Worm (Caenorhabditis elegans): ENCODE measurements around the gene spp-4.

Gene spp-4

ce11 chrX:7326967-7327651 is 8.6 kb upstream of the spp-4 start, which contains the start of gene sng-1 (continued):
- TF ChIP-seq dpl-1 (GFP tag; optimal IDR thresholded peaks at IDR 0.05) (no peak), pqm-1 (tag; optimal IDR thresholded peaks at IDR 0.05) (no peak), ZK337.2 (GFP tag; IDR thresholded peaks at IDR 0.05) (no peak), lin-15B (tag; optimal IDR thresholded peaks at IDR 0.05) (no peak), mxl-3 (GFP tag; optimal IDR thresholded peaks at IDR 0.05) (no peak), egl-43 (GFP tag; IDR thresholded peaks at IDR 0.05) (no peak), mes-2 (tag; optimal IDR thresholded peaks at IDR 0.05; ENCODE audit: poor library complexity, severe bottlenecking) (no peak), lin-1 (GFP tag; IDR thresholded peaks at IDR 0.05) (no peak), hmg-1.1 (GFP tag; IDR thresholded peaks at IDR 0.05) (peak; percentile 40; the same call in 1 of the 2 replicates), unc-62 (GFP tag; optimal IDR thresholded peaks at IDR 0.05 in 1 of 2) (peak in 1 of 2 experiments; percentile 85), unc-62 (tag; optimal IDR thresholded peaks at IDR 0.05) (no peak), hlh-30 (tag; optimal IDR thresholded peaks at IDR 0.05; ENCODE audit: insufficient read depth) (no peak), madf-5 (GFP tag; IDR thresholded peaks at IDR 0.05) (no peak), nhr-10 (tag; optimal IDR thresholded peaks at IDR 0.05) (no peak), mxl-2 (GFP tag; conservative IDR thresholded peaks at IDR 0.05) (no peak), mdl-1 (tag; optimal IDR thresholded peaks at IDR 0.05) (no peak), dmd-8 (GFP tag; IDR thresholded peaks at IDR 0.05) (no peak), zag-1 (tag; optimal IDR thresholded peaks at IDR 0.05) (no peak), T26A8.4 (GFP tag; IDR thresholded peaks at IDR 0.05) (no peak), F49E8.2 (tag; optimal IDR thresholded peaks at IDR 0.05; ENCODE audit: borderline replicate concordance) (no peak), nhr-237 (tag; optimal IDR thresholded peaks at IDR 0.05) (no peak), saeg-2 (GFP tag; IDR thresholded peaks at IDR 0.05) (no peak), aha-1 (tag) (peak; percentile 89), F10B5.3 (tag; optimal IDR thresholded peaks at IDR 0.05) (no peak), fkh-10 (GFP tag; optimal IDR thresholded peaks at IDR 0.05) (peak; percentile 3), pha-4 (GFP tag; IDR thresholded peaks at IDR 0.05) (no peak), pha-4 (tag; optimal IDR thresholded peaks at IDR 0.05) (no peak), hif-1 (tag; optimal IDR thresholded peaks at IDR 0.05) (no peak), nhr-76 (tag; optimal IDR thresholded peaks at IDR 0.05) (no peak), gei-8 (GFP tag; optimal IDR thresholded peaks at IDR 0.05) (no peak), skn-1 (tag; optimal IDR thresholded peaks at IDR 0.05) (no peak), jun-1 (tag; optimal IDR thresholded peaks at IDR 0.05) (no peak), lin-29 (GFP tag; IDR thresholded peaks at IDR 0.05) (no peak), fos-1 (tag; optimal IDR thresholded peaks at IDR 0.05) (no peak), tra-1 (GFP tag; IDR thresholded peaks at IDR 0.05) (no peak), egl-27 (tag; optimal IDR thresholded peaks at IDR 0.05) (no peak)

- TF ChIP-seq R02D3.7 (tag; optimal IDR thresholded peaks at IDR 0.05) (no peak), nhr-111 (GFP tag; optimal IDR thresholded peaks at IDR 0.05) (peak; percentile 72), daf-8 (GFP tag; IDR thresholded peaks at IDR 0.05) (peak; percentile 81; the same call in 1 of the 2 replicates), dmd-6 (GFP tag; IDR thresholded peaks at IDR 0.05) (peak; percentile 68), tag-97 (GFP tag; IDR thresholded peaks at IDR 0.05) (no peak), mes-2 (tag; optimal IDR thresholded peaks at IDR 0.05; ENCODE audit: poor library complexity, severe bottlenecking) (peak; percentile 42), aly-2 (tag; optimal IDR thresholded peaks at IDR 0.05) (no peak), daf-19 (GFP tag; conservative IDR thresholded peaks at IDR 0.05) (peak; percentile 87), dmd-8 (GFP tag; IDR thresholded peaks at IDR 0.05) (peak; percentile 87), snpc-1.2 (GFP tag; IDR thresholded peaks at IDR 0.05) (peak; percentile 86), set-16 (GFP tag; IDR thresholded peaks at IDR 0.05) (no peak), dmd-9 (GFP tag; IDR thresholded peaks at IDR 0.05) (no peak), saeg-2 (GFP tag; IDR thresholded peaks at IDR 0.05) (0 out of 2 replicates have a peak, but pooled peaks have one; percentile 27), F37D6.2 (tag; optimal IDR thresholded peaks at IDR 0.05) (no peak), cey-2 (tag; optimal IDR thresholded peaks at IDR 0.05; ENCODE audit: borderline replicate concordance, insufficient read depth) (no peak), Y75B8A.6 (GFP tag; IDR thresholded peaks at IDR 0.05) (0 out of 2 replicates have a peak, but pooled peaks have one; percentile 58), nhr-77 (tag; optimal IDR thresholded peaks at IDR 0.05) (no peak), snpc-4 (tag; optimal IDR thresholded peaks at IDR 0.05) (no peak), hmg-1.1 (GFP tag; IDR thresholded peaks at IDR 0.05) (peak; percentile 45; the same call in 1 of the 2 replicates), ceh-62 (tag; optimal IDR thresholded peaks at IDR 0.05) (no peak), mxl-3 (GFP tag; optimal IDR thresholded peaks at IDR 0.05) (peak; percentile 51)
Observed at ce11 chrX:7323604-7324003, 5.0 kb upstream of the spp-4 start.

All from whole organism, L4 larva.